Worm (Caenorhabditis elegans): Measurements from ENCODE around the gene C01G10.9.

Gene C01G10.9

DNA sequence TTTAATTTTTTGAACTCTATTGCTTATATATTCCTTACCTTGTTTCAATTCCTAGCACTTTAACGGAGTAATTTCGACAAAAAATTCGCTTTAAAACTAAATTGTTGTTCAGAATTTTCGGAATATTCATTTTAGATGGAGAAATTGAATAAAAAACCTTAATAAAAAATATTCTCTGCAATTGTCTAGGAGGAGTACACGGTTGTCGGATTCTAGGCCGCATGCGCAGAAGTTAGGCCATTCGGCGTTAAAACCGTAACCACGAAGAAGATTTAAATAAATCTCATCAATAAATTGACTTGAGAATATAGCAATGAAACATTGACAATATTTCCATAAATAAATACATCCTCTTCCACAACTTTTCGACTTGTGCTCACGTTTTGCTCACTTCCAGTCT lies at the start of gene C01G10.9, which contains the start of gene C01G10.10:
TSS of gene C01G10.9 (plus strand) at position 240 of the 400 bp plus-strand sequence.
TSS of gene C01G10.10 (minus strand) at position 151 of the 400 bp plus-strand sequence.
- TF ChIP-seq elt-4 (tag; optimal IDR thresholded peaks at IDR 0.05) (no peak), pha-2 (tag; optimal IDR thresholded peaks at IDR 0.05) (no peak), unc-42 (tag; optimal IDR thresholded peaks at IDR 0.05) (peak; percentile 27), ceh-22 (tag; optimal IDR thresholded peaks at IDR 0.05) (no peak), eyg-1 (tag; optimal IDR thresholded peaks at IDR 0.05) (peak; percentile 4), ceh-14 (tag; optimal IDR thresholded peaks at IDR 0.05) (peak; percentile 46), dve-1 (tag; optimal IDR thresholded peaks at IDR 0.05) (no peak), hlh-6 (tag; optimal IDR thresholded peaks at IDR 0.05) (no peak), elt-2 (tag; optimal IDR thresholded peaks at IDR 0.05) (peak; percentile 81), lim-6 (tag; optimal IDR thresholded peaks at IDR 0.05) (no peak), sox-4 (tag; optimal IDR thresholded peaks at IDR 0.05) (no peak), nfya-1 (tag; optimal IDR thresholded peaks at IDR 0.05) (no peak), ceh-45 (GFP tag; IDR thresholded peaks at IDR 0.05) (no peak), sdc-2 (tag; optimal IDR thresholded peaks at IDR 0.05) (peak; percentile 27), fax-1 (tag; optimal IDR thresholded peaks at IDR 0.05) (peak; percentile 48), hlh-30 (tag; optimal IDR thresholded peaks at IDR 0.05; ENCODE audit: insufficient read depth) (no peak), K09A11.1 (tag; optimal IDR thresholded peaks at IDR 0.05; ENCODE audit: insufficient read depth) (no peak), hlh-8 (tag; optimal IDR thresholded peaks at IDR 0.05) (peak; percentile 7), ceh-9 (tag; optimal IDR thresholded peaks at IDR 0.05) (no peak), pat-9 (tag; optimal IDR thresholded peaks at IDR 0.05) (no peak), pag-3 (tag; optimal IDR thresholded peaks at IDR 0.05; ENCODE audit: borderline replicate concordance) (no peak), tbx-2 (tag; optimal IDR thresholded peaks at IDR 0.05) (peak; percentile 87), fkh-6 (tag; optimal IDR thresholded peaks at IDR 0.05) (peak; percentile 33), ztf-16 (tag; optimal IDR thresholded peaks at IDR 0.05) (no peak), unc-3 (GFP tag; conservative IDR thresholded peaks at IDR 0.05) (no peak), unc-3 (tag; optimal IDR thresholded peaks at IDR 0.05) (no peak), ahr-1 (tag; optimal IDR thresholded peaks at IDR 0.05) (no peak), Y22D7AL.16 (tag; optimal IDR thresholded peaks at IDR 0.05) (no peak), npax-4 (tag; optimal IDR thresholded peaks at IDR 0.05) (no peak), ceh-19 (GFP tag; optimal IDR thresholded peaks at IDR 0.05) (no peak), ceh-34 (tag; optimal IDR thresholded peaks at IDR 0.05) (peak; percentile 9), ceh-6 (GFP tag; optimal IDR thresholded peaks at IDR 0.05) (no peak), K02D7.2 (tag; optimal IDR thresholded peaks at IDR 0.05) (no peak), lin-11 (tag; optimal IDR thresholded peaks at IDR 0.05) (no peak), ceh-48 (tag; optimal IDR thresholded peaks at IDR 0.05) (no peak), pros-1 (tag; optimal IDR thresholded peaks at IDR 0.05) (no peak), dmd-4 (tag; optimal IDR thresholded peaks at IDR 0.05; ENCODE audit: borderline replicate concordance) (no peak), sox-2 (GFP tag; IDR thresholded peaks at IDR 0.05) (no peak), fkh-10 (GFP tag; optimal IDR thresholded peaks at IDR 0.05) (no peak), F13H6.1 (tag; optimal IDR thresholded peaks at IDR 0.05) (peak; percentile 46), hlh-15 (tag; optimal IDR thresholded peaks at IDR 0.05) (no peak), ceh-24 (tag; optimal IDR thresholded peaks at IDR 0.05) (no peak), ceh-30 (tag; optimal IDR thresholded peaks at IDR 0.05) (no peak), unc-55 (GFP tag; optimal IDR thresholded peaks at IDR 0.05) (no peak), unc-86 (tag; optimal IDR thresholded peaks at IDR 0.05) (no peak), ceh-2 (tag; optimal IDR thresholded peaks at IDR 0.05) (peak; percentile 89), C38D4.7 (GFP tag; optimal IDR thresholded peaks at IDR 0.05) (no peak), nhr-11 (tag; optimal IDR thresholded peaks at IDR 0.05) (no peak), syd-9 (tag; optimal IDR thresholded peaks at IDR 0.05) (no peak), C08G9.2 (tag; optimal IDR thresholded peaks at IDR 0.05) (peak; percentile 93), ttx-3 (tag; optimal IDR thresholded peaks at IDR 0.05) (no peak), che-1 (tag; optimal IDR thresholded peaks at IDR 0.05) (no peak), zip-5 (tag; optimal IDR thresholded peaks at IDR 0.05) (peak; percentile 78), hlh-13 (GFP tag; optimal IDR thresholded peaks at IDR 0.05) (no peak)

Measured in whole organism, late embryonic.